Fruit fly (Drosophila melanogaster) whole organism, prepupa: Measurements from ENCODE around the gene CG3164.
A peak's percentile ranks its signal among the peaks of the same experiment; 100 is the strongest.

ENCODE experiments used
- Blimp-1 ChIP-seq: fragments of 200-800 bp; sonication (Bioruptor generic); optimal IDR thresholded peaks from 3 replicates; lab custom pipeline; 2017; ENCODE audit warnings: missing biosample characterization, missing genetic modification characterization, mild to moderate bottlenecking, moderate library complexity, missing genetic modification reagents
- CG10669 ChIP-seq: fragments of 200-800 bp; sonication (Bioruptor generic); optimal IDR thresholded peaks from 3 replicates; lab custom pipeline; 2018; ENCODE audit warnings: missing biosample characterization, mild to moderate bottlenecking, missing genetic modification characterization, moderate library complexity
- CG11294 ChIP-seq: fragments of 200-800 bp; sonication (Bioruptor generic); IDR thresholded peaks from 2 replicates; pipeline ENCODE4 v1.3.6; 2022; ENCODE audit warnings: missing biosample characterization, missing genetic modification characterization
- CG11902 ChIP-seq: fragments of 200-800 bp; sonication (Bioruptor generic); optimal IDR thresholded peaks from 3 replicates; lab custom pipeline; 2016; ENCODE audit warnings: missing biosample characterization, missing genetic modification characterization
- CG15336 ChIP-seq: fragments of 200-800 bp; sonication (Bioruptor generic); IDR thresholded peaks from 2 replicates; pipeline ENCODE4 v1.3.6; 2022; ENCODE audit warnings: missing biosample characterization, missing genetic modification characterization
- CG1621 ChIP-seq: fragments of 200-800 bp; sonication (Bioruptor generic); optimal IDR thresholded peaks from 3 replicates; lab custom pipeline; 2018; ENCODE audit warnings: missing biosample characterization, mild to moderate bottlenecking, missing genetic modification characterization
- CG16779 ChIP-seq: fragments of 200-800 bp; sonication (Bioruptor generic); optimal IDR thresholded peaks from 3 replicates; lab custom pipeline; 2017; ENCODE audit warnings: missing biosample characterization, mild to moderate bottlenecking, missing genetic modification characterization
- CG3032 ChIP-seq: fragments of 200-800 bp; optimal IDR thresholded peaks from 2 replicates; lab custom pipeline; 2019; ENCODE audit warnings: missing biosample characterization, mild to moderate bottlenecking, missing genetic modification characterization, moderate library complexity
- CG31627 ChIP-seq: fragments of 200-800 bp; sonication (Bioruptor generic); optimal IDR thresholded peaks from 3 replicates; lab custom pipeline; 2016; ENCODE audit warnings: missing biosample characterization, missing genetic modification characterization
- CG32006 ChIP-seq: fragments of 200-800 bp; sonication (Bioruptor generic); optimal IDR thresholded peaks from 3 replicates; lab custom pipeline; 2017; ENCODE audit warnings: missing biosample characterization, mild to moderate bottlenecking, missing genetic modification characterization
- CG3919 ChIP-seq: fragments of 200-800 bp; sonication (Bioruptor generic); optimal IDR thresholded peaks from 3 replicates; lab custom pipeline; 2016; ENCODE audit warnings: missing biosample characterization, missing genetic modification characterization
- CG6163 ChIP-seq: fragments of 200-800 bp; sonication (Bioruptor generic); IDR thresholded peaks from 3 replicates; pipeline ENCODE4 v1.3.6; 2022; ENCODE audit warnings: missing biosample characterization, missing genetic modification characterization
- CG6276 ChIP-seq: fragments of 200-800 bp; sonication (Bioruptor generic); optimal IDR thresholded peaks from 2 replicates; lab custom pipeline; 2017; ENCODE audit warnings: missing biosample characterization, mild to moderate bottlenecking, missing genetic modification characterization
- CG6792 ChIP-seq: fragments of 200-800 bp; sonication (Bioruptor generic); optimal IDR thresholded peaks from 3 replicates; lab custom pipeline; 2016; ENCODE audit warnings: missing biosample characterization, missing genetic modification characterization
- CG6854 ChIP-seq: fragments of 200-800 bp; sonication (Bioruptor generic); optimal IDR thresholded peaks from 2 replicates; lab custom pipeline; 2017; ENCODE audit warnings: missing biosample characterization, mild to moderate bottlenecking, missing genetic modification characterization
- CG7368 ChIP-seq: fragments of 200-800 bp; sonication (Bioruptor generic); optimal IDR thresholded peaks from 3 replicates; lab custom pipeline; 2016; ENCODE audit warnings: missing biosample characterization, missing genetic modification characterization
- CG8319 ChIP-seq: fragments of 200-800 bp; sonication (Bioruptor generic); optimal IDR thresholded peaks from 3 replicates; lab custom pipeline; 2016; ENCODE audit warnings: missing biosample characterization, missing genetic modification characterization
- CG9139 ChIP-seq: fragments of 200-800 bp; sonication (Bioruptor generic); optimal IDR thresholded peaks from 3 replicates; lab custom pipeline; 2017; ENCODE audit warnings: missing biosample characterization, mild to moderate bottlenecking, missing genetic modification characterization
- Eip75B ChIP-seq: fragments of 200-800 bp; sonication (Bioruptor generic); optimal IDR thresholded peaks from 3 replicates; lab custom pipeline; 2016; ENCODE audit warnings: missing biosample characterization, missing genetic modification characterization
- Eip78C ChIP-seq: fragments of 200-800 bp; sonication (Bioruptor generic); peaks from one replicate; lab custom pipeline; 2016; ENCODE audit warnings: missing biosample characterization, missing genetic modification characterization
- Eip93F ChIP-seq: fragments of 200-800 bp; sonication (Bioruptor generic); optimal IDR thresholded peaks from 2 replicates; lab custom pipeline; 2016; ENCODE audit warnings: missing biosample characterization, mild to moderate bottlenecking, missing genetic modification characterization
- Gug ChIP-seq: fragments of 200-800 bp; sonication (Bioruptor generic); IDR thresholded peaks from 2 replicates; pipeline ENCODE4 v1.3.6; 2022; ENCODE audit warnings: missing biosample characterization, missing genetic modification characterization
- Hr38 ChIP-seq: sonication (Bioruptor generic); optimal IDR thresholded peaks from 2 replicates; lab custom pipeline; 2016; ENCODE audit warnings: missing biosample characterization, missing genetic modification characterization
- Hr39 ChIP-seq: fragments of 200-800 bp; sonication (Bioruptor generic); optimal IDR thresholded peaks from 2 replicates; lab custom pipeline; 2016; ENCODE audit warnings: missing biosample characterization, missing genetic modification characterization
- Hr4 ChIP-seq: fragments of 200-800 bp; sonication (Bioruptor generic); optimal IDR thresholded peaks from 3 replicates; lab custom pipeline; 2016; ENCODE audit warnings: missing biosample characterization, missing genetic modification characterization
- OdsH ChIP-seq: fragments of 200-800 bp; sonication (Bioruptor generic); optimal IDR thresholded peaks from 3 replicates; lab custom pipeline; 2016; ENCODE audit warnings: missing biosample characterization, missing genetic modification characterization
- Smox ChIP-seq: fragments of 200-800 bp; sonication (Bioruptor generic); optimal IDR thresholded peaks from 3 replicates; lab custom pipeline; 2016; ENCODE audit warnings: missing biosample characterization, missing genetic modification characterization
- Sox102F ChIP-seq: fragments of 200-800 bp; sonication (Bioruptor generic); optimal IDR thresholded peaks from 2 replicates; lab custom pipeline; 2016; ENCODE audit warnings: missing biosample characterization, mild to moderate bottlenecking, missing genetic modification characterization
- Sox15 ChIP-seq: fragments of 200-800 bp; sonication (Bioruptor generic); optimal IDR thresholded peaks from 3 replicates; lab custom pipeline; 2016; ENCODE audit warnings: missing biosample characterization, missing genetic modification characterization
- acj6 ChIP-seq: fragments of 200-800 bp; sonication (Bioruptor generic); optimal IDR thresholded peaks from 3 replicates; lab custom pipeline; 2016; ENCODE audit warnings: missing biosample characterization, missing genetic modification characterization
- cyc ChIP-seq: fragments of 200-800 bp; sonication (Bioruptor generic); optimal IDR thresholded peaks from 3 replicates; lab custom pipeline; 2016; ENCODE audit warnings: missing biosample characterization, missing genetic modification characterization
- dac ChIP-seq: fragments of 200-800 bp; sonication (Bioruptor generic); optimal IDR thresholded peaks from 2 replicates; lab custom pipeline; 2017; ENCODE audit warnings: missing biosample characterization, mild to moderate bottlenecking, missing genetic modification characterization
- dsx ChIP-seq: fragments of 200-800 bp; optimal IDR thresholded peaks from 3 replicates; lab custom pipeline; 2019; ENCODE audit warnings: missing biosample characterization, mild to moderate bottlenecking, missing genetic modification characterization, moderate library complexity; ENCODE audit not compliant: poor library complexity, severe bottlenecking
- esn ChIP-seq: fragments of 200-800 bp; sonication (Bioruptor generic); optimal IDR thresholded peaks from 2 replicates; lab custom pipeline; 2016; ENCODE audit warnings: missing biosample characterization, mild to moderate bottlenecking, missing genetic modification characterization, moderate library complexity
- fd59A ChIP-seq: fragments of 200-800 bp; sonication (Bioruptor generic); optimal IDR thresholded peaks from 2 replicates; lab custom pipeline; 2017; ENCODE audit warnings: missing biosample characterization, mild to moderate bottlenecking, missing genetic modification characterization, missing genetic modification reagents
- fkh ChIP-seq: fragments of 200-800 bp; sonication (Bioruptor generic); optimal IDR thresholded peaks from 3 replicates; lab custom pipeline; 2017; ENCODE audit warnings: missing biosample characterization, mild to moderate bottlenecking, missing genetic modification characterization, moderate library complexity
- net ChIP-seq: fragments of 200-800 bp; sonication (Bioruptor generic); optimal IDR thresholded peaks from 3 replicates; lab custom pipeline; 2016; ENCODE audit warnings: missing biosample characterization, missing genetic modification characterization
- pdm3 ChIP-seq: fragments of 200-800 bp; sonication (Bioruptor generic); optimal IDR thresholded peaks from 3 replicates; lab custom pipeline; 2016; ENCODE audit warnings: missing biosample characterization, missing genetic modification characterization
- salr ChIP-seq, 2 experiments: fragments of 200-800 bp; sonication (Bioruptor generic); optimal IDR thresholded peaks; 3 replicates each; lab custom pipeline; 2016 to 2018; ENCODE audit warnings: missing biosample characterization in 2 of 2, missing genetic modification characterization in 2 of 2, mild to moderate bottlenecking in 1 of 2
- svp ChIP-seq: fragments of 200-800 bp; sonication (Bioruptor generic); peaks from one replicate; lab custom pipeline; 2016; ENCODE audit warnings: missing biosample characterization, missing genetic modification characterization
- topi ChIP-seq: fragments of 200-800 bp; sonication (Bioruptor generic); optimal IDR thresholded peaks from 3 replicates; lab custom pipeline; 2016; ENCODE audit warnings: missing biosample characterization, missing genetic modification characterization
- vri ChIP-seq: fragments of 200-800 bp; sonication (Bioruptor generic); optimal IDR thresholded peaks from 3 replicates; lab custom pipeline; 2016; ENCODE audit warnings: missing biosample characterization, mild to moderate bottlenecking, missing genetic modification characterization

Gene CG3164

DNA sequence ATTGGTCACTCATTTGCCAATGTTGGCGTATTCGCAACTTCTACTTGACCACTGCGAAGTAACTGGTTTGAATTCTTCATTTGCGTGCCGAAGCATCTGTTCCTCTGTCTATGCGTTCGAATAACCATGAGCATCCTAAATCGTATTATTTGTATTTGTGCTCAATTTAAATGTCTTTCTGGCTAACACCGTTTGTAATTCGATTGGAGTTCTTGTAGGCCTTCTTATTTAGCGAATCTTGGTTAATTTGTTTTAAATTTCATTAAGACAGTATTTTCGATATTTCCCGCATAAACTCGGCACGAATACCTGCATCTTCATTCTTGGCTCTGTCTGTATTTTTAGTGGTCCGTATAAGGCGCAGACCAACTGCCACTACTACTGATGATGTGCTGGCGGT lies 38.8 kb downstream of the CG3164 start (continued):
- TF ChIP-seq CG16779 (no peak), net (GFP tag; lab: Kevin White, UChicago) (peak; percentile 91), CG9139 (GFP tag; lab: Kevin White, UChicago) (peak; percentile 68), cyc (GFP tag; lab: Kevin White, UChicago) (peak; percentile 59), CG31627 (GFP tag; lab: Kevin White, UChicago) (peak; percentile 72), Eip93F (peak; percentile 72), salr (GFP tag; optimal IDR thresholded peaks at IDR 0.05; lab: Kevin White, UChicago) (peak in 1 of 2 experiments; percentile 63), OdsH (GFP tag; lab: Kevin White, UChicago) (peak; percentile 73), Sox102F (no peak), CG32006 (GFP tag; lab: Kevin White, UChicago) (peak; percentile 67), CG1621 (tag; lab: Kevin White, UChicago) (peak; percentile 84), Hr39 (GFP tag; lab: Kevin White, UChicago) (no peak), pdm3 (GFP tag; lab: Kevin White, UChicago) (peak; percentile 70), CG6163 (GFP tag; lab: Robert Waterston, UW) (peak; percentile 87; the same call in 2 of the 3 replicates)

DNA sequence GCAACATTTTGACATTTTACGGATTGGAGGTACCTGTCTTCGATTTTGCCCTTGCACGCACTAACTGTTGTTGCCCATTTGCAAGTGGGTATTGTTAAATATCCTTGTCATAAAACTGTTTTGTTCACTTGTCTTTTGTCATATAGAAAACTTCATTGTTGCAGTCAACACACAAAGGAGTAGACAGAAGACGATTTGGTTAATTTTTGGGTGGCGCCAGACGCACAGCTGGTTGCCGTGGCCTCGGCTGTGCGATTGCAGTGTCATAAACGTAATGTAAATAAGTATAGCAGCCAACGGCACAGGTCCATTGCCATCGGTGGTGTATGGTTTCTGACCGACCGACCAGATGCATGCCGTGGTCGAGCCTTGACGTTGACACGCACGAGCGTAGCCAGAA lies 39.3 kb downstream of the CG3164 start:
- TF ChIP-seq dac (GFP tag; lab: Kevin White, UChicago) (no peak), CG6276 (GFP tag; lab: Kevin White, UChicago) (no peak), Blimp-1 (GFP tag; lab: Kevin White, UChicago) (no peak), CG11902 (no peak), dsx (GFP tag; lab: Kevin White, UChicago) (no peak)

DNA sequence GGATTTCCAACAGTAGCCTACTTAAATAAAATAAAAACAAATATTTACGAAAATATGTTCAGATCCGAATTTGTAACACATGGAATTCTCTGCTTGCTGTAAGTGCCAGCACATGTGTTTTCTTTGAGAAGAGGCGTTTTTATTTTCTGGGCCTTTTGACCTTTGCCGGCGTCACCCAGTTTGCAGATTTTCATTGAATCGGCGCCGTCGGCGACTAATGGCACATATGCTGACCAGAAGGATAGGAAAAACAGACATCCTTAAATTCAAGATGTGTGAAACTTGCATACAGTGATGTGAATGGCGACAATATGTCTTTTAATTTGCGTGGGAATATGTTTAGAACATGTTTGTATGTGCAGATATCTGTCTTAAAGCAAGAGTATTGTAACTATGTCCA lies 40.5 kb downstream of the CG3164 start:
- no peak for TF ChIP-seq CG16779
- no peak for TF ChIP-seq CG32006 (GFP tag; lab: Kevin White, UChicago)
- no peak for TF ChIP-seq acj6 (GFP tag; lab: Kevin White, UChicago)
- TF ChIP-seq OdsH (GFP tag; lab: Kevin White, UChicago) = no peak
- TF ChIP-seq CG9139 (GFP tag; lab: Kevin White, UChicago) = no peak
- no peak for TF ChIP-seq Hr38 (GFP tag; lab: Kevin White, UChicago)
- no peak for TF ChIP-seq svp (GFP tag; lab: Kevin White, UChicago)
- no peak for TF ChIP-seq CG10669 (GFP tag; lab: Kevin White, UChicago)
- no peak for TF ChIP-seq Smox (GFP tag; lab: Kevin White, UChicago)
- no peak for TF ChIP-seq cyc (GFP tag; lab: Kevin White, UChicago)
- no peak for TF ChIP-seq CG3919 (GFP tag; lab: Kevin White, UChicago)
- TF ChIP-seq, all 60 proteins: peak for 0

- TF ChIP-seq topi (GFP tag; lab: Kevin White, UChicago) (no peak), Eip78C (GFP tag; lab: Kevin White, UChicago) (peak; percentile 42)
Observed at dm6 chr2L:89158-89557, 41.4 kb downstream of the CG3164 start.

DNA sequence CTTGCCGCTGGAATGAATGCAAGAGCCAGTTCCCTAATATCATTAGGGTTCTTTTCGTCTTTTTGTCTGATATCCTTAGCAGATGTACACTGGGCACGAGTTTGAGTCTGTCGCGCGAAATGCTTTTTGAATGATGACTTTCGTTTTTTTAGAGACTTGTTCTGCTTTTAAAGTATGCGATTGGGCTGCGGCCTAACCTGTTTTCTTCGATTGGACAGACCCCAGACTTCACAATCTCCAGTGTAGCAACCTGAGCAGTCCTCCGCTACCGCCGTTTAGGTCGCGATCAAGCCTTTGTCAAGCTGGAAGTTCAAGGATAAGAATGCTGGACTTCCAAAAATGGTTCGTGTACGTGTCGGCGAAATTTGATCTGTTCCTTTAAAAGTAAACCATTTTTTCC lies 42.1 kb downstream of the CG3164 start:
- TF ChIP-seq Blimp-1 (GFP tag; lab: Kevin White, UChicago) (peak; percentile 81), CG6854 (peak; percentile 8), CG3032 (no peak), Hr4 (GFP tag; lab: Kevin White, UChicago) (no peak), esn (peak; percentile 1)

DNA sequence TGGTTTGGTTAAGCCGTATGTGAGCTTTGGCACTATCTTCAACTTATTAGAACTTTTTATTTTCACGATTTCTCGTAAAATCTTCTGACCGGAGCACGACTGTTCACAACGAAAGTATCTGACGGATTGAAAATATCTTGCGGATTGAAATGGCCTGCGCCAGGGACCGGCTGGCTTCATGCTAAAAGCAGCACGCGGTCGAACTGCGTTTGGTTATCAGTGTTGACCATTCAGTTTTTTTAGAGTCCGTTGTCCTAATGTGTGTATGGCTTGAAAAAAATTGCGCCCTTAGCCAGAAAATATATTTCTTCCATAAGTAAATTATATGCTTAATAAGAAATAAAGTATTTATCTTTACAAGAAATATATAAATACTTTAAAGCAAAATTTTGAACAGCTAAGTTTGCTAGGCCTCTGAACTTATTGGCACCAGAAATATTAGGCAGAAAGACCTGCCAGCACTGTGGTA lies 43.3 kb downstream of the CG3164 start, which contains the start of gene net:
Gene net (minus strand): TSS at position 133 of the 469 bp plus-strand sequence.
- TF ChIP-seq pdm3 (GFP tag; lab: Kevin White, UChicago) (peak; percentile 33), esn (peak; percentile 54), vri (GFP tag; lab: Kevin White, UChicago) (peak; percentile 41), Sox15 (GFP tag; lab: Kevin White, UChicago) (peak; percentile 2), topi (GFP tag; lab: Kevin White, UChicago) (peak; percentile 8), CG6276 (GFP tag; lab: Kevin White, UChicago) (peak; percentile 72), CG3919 (GFP tag; lab: Kevin White, UChicago) (peak; percentile 48), Eip75B (GFP tag; lab: Kevin White, UChicago) (peak; percentile 42), CG15336 (GFP tag; lab: Robert Waterston, UW) (peak; percentile 62), fkh (GFP tag; lab: Kevin White, UChicago) (peak; percentile 34), Gug (no peak), Eip78C (GFP tag; lab: Kevin White, UChicago) (peak; percentile 90), CG11294 (GFP tag; lab: Robert Waterston, UW) (no peak), fd59A (GFP tag; lab: Kevin White, UChicago) (peak; percentile 13), CG7368 (no peak), Hr38 (GFP tag; lab: Kevin White, UChicago) (no peak), CG6792 (GFP tag; lab: Kevin White, UChicago) (peak; percentile 36), CG8319 (GFP tag; lab: Kevin White, UChicago) (no peak)
